Worm (Caenorhabditis elegans): ENCODE measurements around the gene ZC132.11.

DNA sequence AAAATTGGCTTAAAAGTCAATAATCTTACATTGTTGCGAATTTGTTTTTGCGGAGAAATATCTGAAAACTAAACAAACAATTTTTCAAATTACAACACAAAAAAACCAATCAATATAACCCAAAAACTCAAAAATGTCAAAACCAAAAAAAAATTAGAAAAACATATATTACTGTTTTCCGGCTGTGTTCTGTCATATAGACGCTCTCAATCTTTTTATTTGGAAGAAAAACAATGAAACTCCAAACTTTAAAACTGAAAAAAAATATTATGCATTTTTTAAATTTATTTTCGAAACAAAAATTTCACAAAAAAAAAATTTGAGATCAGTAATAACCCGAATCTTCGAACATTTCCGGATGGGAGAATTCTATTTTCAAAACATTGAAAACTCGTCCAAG lies 24.2 kb upstream of the ZC132.11 start, which contains the start of gene R02D1.2:
- TF ChIP-seq sptf-1 (tag; optimal IDR thresholded peaks at IDR 0.05) (no peak), ztf-11 (tag; optimal IDR thresholded peaks at IDR 0.05) (no peak), unc-39 (tag; optimal IDR thresholded peaks at IDR 0.05) (no peak), cnd-1 (tag; optimal IDR thresholded peaks at IDR 0.05) (no peak), bed-3 (GFP tag; optimal IDR thresholded peaks at IDR 0.05) (no peak), blmp-1 (tag; optimal IDR thresholded peaks at IDR 0.05) (no peak), lsy-2 (tag; optimal IDR thresholded peaks at IDR 0.05) (no peak), lin-13 (tag; optimal IDR thresholded peaks at IDR 0.05) (no peak), pha-4 (tag; optimal IDR thresholded peaks at IDR 0.05) (no peak)
